Worm (Caenorhabditis elegans) whole organism, L4 larva: ENCODE measurements around the gene cccp-1.

Source experiments
- ceh-82 ChIP-seq: sonication (generic microtip); optimal IDR thresholded peaks from 2 replicates; lab custom pipeline; 2017; ENCODE audit warnings: missing biosample characterization, missing genetic modification characterization
- daf-8 ChIP-seq: fragments of 200-800 bp; sonication (Bioruptor generic); IDR thresholded peaks from 2 replicates; pipeline ENCODE4 v1.3.6; 2022; ENCODE audit warnings: missing genetic modification characterization, missing compliant biosample characterization
- lin-29 ChIP-seq: fragments of 200-800 bp; sonication (Bioruptor generic); IDR thresholded peaks from 2 replicates; pipeline ENCODE4 v1.3.6; 2022; ENCODE audit warnings: missing genetic modification reagents, missing genetic modification characterization, missing compliant biosample characterization
- spr-1 ChIP-seq: sonication (generic microtip); optimal IDR thresholded peaks from 2 replicates; lab custom pipeline; 2016; ENCODE audit warnings: mild to moderate bottlenecking, missing genetic modification characterization, missing compliant biosample characterization
- unc-62 ChIP-seq, 3 experiments: fragments of 150-350 bp in 1 of 3; sonication (generic microtip); optimal IDR thresholded peaks in 2 of 3; peaks in 1 of 3; 1 replicate in 1 of 3; 2 replicates in 2 of 3; lab custom pipeline; 2014 to 2017; ENCODE audit warnings: missing biosample characterization in 3 of 3, missing genetic modification characterization in 3 of 3, missing genetic modification reagents in 3 of 3, missing genotype in 1 of 3
- zag-1 ChIP-seq: fragments of 150-350 bp; optimal IDR thresholded peaks from 2 replicates; lab custom pipeline; 2014; ENCODE audit warnings: missing biosample characterization, missing genetic modification characterization
- zfp-3 ChIP-seq: fragments of 200-800 bp; sonication (Bioruptor generic); conservative IDR thresholded peaks from 2 replicates; pipeline ENCODE4 v1.3.6; 2022; ENCODE audit warnings: missing genetic modification reagents, missing genetic modification characterization, missing compliant biosample characterization

DNA sequence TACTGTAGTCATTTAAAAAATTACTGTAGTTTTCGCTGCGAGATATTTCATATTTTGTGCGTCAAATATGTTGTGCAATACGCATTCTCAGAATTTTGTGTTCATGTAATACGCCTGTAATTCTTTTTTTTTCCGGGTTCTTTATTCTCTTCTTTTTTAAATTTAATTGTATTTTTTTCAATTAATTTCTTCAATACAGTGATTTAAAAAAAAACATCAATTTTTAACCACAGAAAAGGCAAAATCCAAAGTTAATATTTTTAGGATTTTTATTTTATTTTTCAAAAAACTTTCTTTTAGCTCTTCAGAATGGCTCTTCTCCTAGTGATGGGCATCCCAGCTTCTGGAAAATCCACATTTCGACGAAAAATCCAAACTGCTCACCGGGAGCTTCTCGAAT is 6.4 kb upstream of the cccp-1 start, which contains the start of gene pstk-1:
- no peak for TF ChIP-seq unc-62 (GFP tag; optimal IDR thresholded peaks at IDR 0.05 in 1 of 2; lab: Kevin White, UChicago)
- TF ChIP-seq unc-62 (tag; optimal IDR thresholded peaks at IDR 0.05; lab: Kevin White, UChicago), result no peak
- no peak for TF ChIP-seq spr-1 (tag; lab: Kevin White, UChicago)
- no peak for TF ChIP-seq lin-29
- no peak for TF ChIP-seq ceh-82 (tag; lab: Kevin White, UChicago)
- no peak for TF ChIP-seq zag-1 (tag; lab: Kevin White, UChicago)
- no peak for TF ChIP-seq daf-8 (GFP tag; lab: Robert Waterston, UW)
- TF ChIP-seq zfp-3, result no peak
